Fruit fly (Drosophila melanogaster) Kc167 (cell line): ENCODE measurements around the gene dyl.

Experiments
- Myc ChIP-seq: fragments of >200 bp; optimal IDR thresholded peaks from 2 replicates; lab custom pipeline; 2017; ENCODE audit warnings: missing external identifiers
- Sin3A ChIP-seq: fragments of >200 bp; optimal IDR thresholded peaks from 2 replicates; lab custom pipeline; 2018; ENCODE audit warnings: missing external identifiers
- h ChIP-seq: fragments of >200 bp; optimal IDR thresholded peaks from 3 replicates; lab custom pipeline; 2018; ENCODE audit warnings: missing external identifiers
- insv ChIP-seq: fragments of >200 bp; optimal IDR thresholded peaks from 3 replicates; lab custom pipeline; 2018; ENCODE audit warnings: missing external identifiers
- psq ChIP-seq: fragments of >200 bp; optimal IDR thresholded peaks from 2 replicates; lab custom pipeline; 2017; ENCODE audit warnings: missing external identifiers
- ttk ChIP-seq: sonication (Bioruptor generic); optimal IDR thresholded peaks from 2 replicates; lab custom pipeline; 2017; ENCODE audit warnings: missing external identifiers

DNA sequence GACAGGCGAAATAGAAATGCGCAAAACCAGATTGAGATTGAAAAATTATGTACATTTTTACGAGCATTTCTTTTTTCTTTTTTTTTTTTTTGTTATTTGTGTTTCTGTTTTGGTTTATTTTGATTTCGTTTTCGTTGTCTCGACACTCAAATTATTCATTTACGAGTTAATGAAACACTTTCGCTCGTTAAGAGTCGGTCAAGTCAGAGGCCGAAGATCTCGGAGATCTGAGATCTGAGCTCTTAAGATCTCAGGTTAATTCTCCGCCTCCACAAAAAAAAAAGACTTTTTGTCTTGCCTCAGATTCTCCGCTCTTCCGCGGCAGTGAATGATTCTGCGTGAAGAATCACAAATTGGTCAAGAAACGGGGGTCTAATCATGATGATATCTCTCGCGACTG, 41.7 kb downstream of the dyl start:
- TF ChIP-seq h (lab: Kevin White, UChicago) (no peak), Myc (lab: Kevin White, UChicago) (no peak), insv (lab: Kevin White, UChicago) (no peak), psq (lab: Kevin White, UChicago) (no peak), ttk (lab: Kevin White, UChicago) (no peak), Sin3A (no peak)
